Worm (Caenorhabditis elegans) whole organism, L4 larva: Measurements from ENCODE around the gene T19C3.2.

Experiments used
- F10B5.3 ChIP-seq: sonication (generic microtip); optimal IDR thresholded peaks from 2 replicates; lab custom pipeline; 2016; ENCODE audit warnings: mild to moderate bottlenecking, missing genetic modification characterization, missing compliant biosample characterization
- F49E8.2 ChIP-seq: sonication (generic microtip); optimal IDR thresholded peaks from 2 replicates; lab custom pipeline; 2016; ENCODE audit warnings: missing compliant biosample characterization, mild to moderate bottlenecking, missing genetic modification characterization, borderline replicate concordance
- ama-1 ChIP-seq: fragments of 150-350 bp; optimal IDR thresholded peaks from 2 replicates; lab custom pipeline; 2014; ENCODE audit warnings: inconsistent platforms, mixed read lengths
- fkh-10 ChIP-seq: fragments of 150-350 bp; optimal IDR thresholded peaks from 2 replicates; lab custom pipeline; 2014; ENCODE audit warnings: missing biosample characterization, missing genetic modification reagents, missing genetic modification characterization
- fos-1 ChIP-seq: fragments of 150-350 bp; optimal IDR thresholded peaks from 2 replicates; lab custom pipeline; 2014; ENCODE audit warnings: missing biosample characterization, missing genetic modification characterization
- nhr-48 ChIP-seq: sonication (generic microtip); optimal IDR thresholded peaks from 2 replicates; lab custom pipeline; 2016; ENCODE audit warnings: mild to moderate bottlenecking, missing genetic modification characterization, missing compliant biosample characterization
- nhr-6 ChIP-seq: fragments of 150-350 bp; optimal IDR thresholded peaks from 2 replicates; lab custom pipeline; 2014; ENCODE audit warnings: missing biosample characterization, missing genetic modification characterization
- unc-39 ChIP-seq: sonication (generic microtip); optimal IDR thresholded peaks from 2 replicates; lab custom pipeline; 2017; ENCODE audit warnings: missing biosample characterization, missing genetic modification characterization

- TF ChIP-seq ama-1 (no peak), F10B5.3 (tag; lab: Kevin White, UChicago) (no peak), unc-39 (tag; lab: Kevin White, UChicago) (no peak), fkh-10 (GFP tag; lab: Kevin White, UChicago) (no peak), nhr-6 (no peak), F49E8.2 (tag; lab: Kevin White, UChicago) (no peak), nhr-48 (tag; lab: Kevin White, UChicago) (no peak), fos-1 (tag; lab: Kevin White, UChicago) (no peak)
Measured at ce11 chrIII:611900-612299, 5.5 kb downstream of the T19C3.2 start.
